Worm (Caenorhabditis elegans) whole organism, early embryonic: ENCODE results near the gene egg-2.

ENCODE experiments used
- B0310.2 ChIP-seq: sonication (generic microtip); optimal IDR thresholded peaks from 2 replicates; lab custom pipeline; 2016; ENCODE audit warnings: mild to moderate bottlenecking, missing genetic modification characterization, missing compliant biosample characterization
- F13C5.2 ChIP-seq: sonication (generic microtip); optimal IDR thresholded peaks from 2 replicates; lab custom pipeline; 2017; ENCODE audit warnings: mild to moderate bottlenecking, missing genetic modification characterization, inconsistent platforms, missing compliant biosample characterization
- aly-1 ChIP-seq: sonication (generic microtip); optimal IDR thresholded peaks from 2 replicates; lab custom pipeline; 2016; ENCODE audit warnings: missing genetic modification characterization, missing compliant biosample characterization
- ama-1 ChIP-seq: fragments of 150-350 bp; optimal IDR thresholded peaks from 2 replicates; lab custom pipeline; 2014
- ceh-13 ChIP-seq: fragments of 200-800 bp; sonication (Bioruptor generic); optimal IDR thresholded peaks from 2 replicates; lab custom pipeline; 2018; ENCODE audit warnings: mild to moderate bottlenecking, missing genetic modification characterization, missing compliant biosample characterization
- ceh-36 ChIP-seq: sonication (generic microtip); optimal IDR thresholded peaks from 2 replicates; lab custom pipeline; 2016; ENCODE audit warnings: missing genetic modification characterization, inconsistent platforms, missing compliant biosample characterization
- ets-7 ChIP-seq: sonication (generic microtip); optimal IDR thresholded peaks from 2 replicates; lab custom pipeline; 2016; ENCODE audit warnings: missing genotype, missing genetic modification characterization, missing compliant biosample characterization
- flt-1 ChIP-seq: fragments of 200-800 bp; sonication (Bioruptor generic); IDR thresholded peaks from 2 replicates; pipeline ENCODE4 v1.3.6; 2022; ENCODE audit warnings: missing genetic modification characterization, missing compliant biosample characterization
- hmbx-1 ChIP-seq: sonication (generic microtip); optimal IDR thresholded peaks from 2 replicates; lab custom pipeline; 2016; ENCODE audit warnings: mild to moderate bottlenecking, missing genetic modification characterization, missing compliant biosample characterization
- hmg-4 ChIP-seq: fragments of 200-800 bp; sonication (Bioruptor generic); optimal IDR thresholded peaks from 2 replicates; lab custom pipeline; 2018; ENCODE audit warnings: mild to moderate bottlenecking, missing genetic modification characterization, missing compliant biosample characterization
- hnd-1 ChIP-seq: sonication (generic microtip); optimal IDR thresholded peaks from 2 replicates; lab custom pipeline; 2016; ENCODE audit warnings: missing genetic modification characterization, missing compliant biosample characterization
- pes-1 ChIP-seq: fragments of 200-800 bp; sonication (Bioruptor generic); IDR thresholded peaks from 2 replicates; pipeline ENCODE4 v1.3.6; 2022; ENCODE audit warnings: missing genetic modification reagents, missing genetic modification characterization, missing compliant biosample characterization
- scrt-1 ChIP-seq: fragments of 200-800 bp; sonication (Bioruptor generic); IDR thresholded peaks from 2 replicates; pipeline ENCODE4 v1.3.6; 2022; ENCODE audit warnings: missing genetic modification characterization, missing compliant biosample characterization
- sea-1 ChIP-seq: fragments of 200-800 bp; sonication (Bioruptor generic); conservative IDR thresholded peaks from 2 replicates; pipeline ENCODE4 v1.3.6; 2022; ENCODE audit warnings: missing genetic modification characterization, missing compliant biosample characterization
- tbx-11 ChIP-seq: fragments of 200-800 bp; sonication (Bioruptor generic); IDR thresholded peaks from 2 replicates; pipeline ENCODE4 v1.3.6; 2022; ENCODE audit warnings: missing genetic modification characterization, missing compliant biosample characterization
- tbx-37 ChIP-seq: fragments of 200-800 bp; sonication (Bioruptor generic); conservative IDR thresholded peaks from 2 replicates; pipeline ENCODE4 v1.3.6; 2022; ENCODE audit warnings: missing genetic modification reagents, missing genetic modification characterization, missing compliant biosample characterization
- tra-4 ChIP-seq: sonication (generic microtip); optimal IDR thresholded peaks from 2 replicates; lab custom pipeline; 2017; ENCODE audit warnings: missing genetic modification characterization, missing compliant biosample characterization

egg-2 gene

ce11 chrIII:7076386-7076785, 16.0 kb upstream of the egg-2 start, which contains the start of gene ZK418.13:
TSS of gene ZK418.13 (minus strand) at chrIII:7076486.
- TF ChIP-seq hnd-1 (tag; lab: Kevin White, UChicago): no peak
- TF ChIP-seq B0310.2 (tag; lab: Kevin White, UChicago): no peak
- TF ChIP-seq F13C5.2: no peak

ce11 chrIII:7073801-7074386, 13.5 kb upstream of the egg-2 start, which contains the start of gene ZK418.5:
TSS of gene ZK418.5 (minus strand) at chrIII:7073851.
- TF ChIP-seq hnd-1 (tag; lab: Kevin White, UChicago) (no peak), F13C5.2 (peak; percentile 60), ama-1 (lab: Kevin White, UChicago) (no peak), ceh-36 (tag; lab: Kevin White, UChicago) (no peak)

- no peak for TF ChIP-seq pes-1
- TF ChIP-seq tra-4 (tag; lab: Kevin White, UChicago): no peak
- no peak for TF ChIP-seq hnd-1 (tag; lab: Kevin White, UChicago)
- no peak for TF ChIP-seq ceh-36 (tag; lab: Kevin White, UChicago)
- no peak for TF ChIP-seq hmg-4 (GFP tag; lab: Kevin White, UChicago)
- no peak for TF ChIP-seq ets-7 (tag; lab: Kevin White, UChicago)
- no peak for TF ChIP-seq scrt-1 (GFP tag; lab: Robert Waterston, UW)
- no peak for TF ChIP-seq flt-1 (GFP tag; lab: Robert Waterston, UW)
- TF ChIP-seq B0310.2 (tag; lab: Kevin White, UChicago): no peak
- no peak for TF ChIP-seq tbx-37
- no peak for TF ChIP-seq hmbx-1
- no peak for TF ChIP-seq ama-1 (lab: Kevin White, UChicago)
- TF ChIP-seq aly-1 (tag; lab: Kevin White, UChicago): no peak
- TF ChIP-seq tbx-11 (GFP tag; lab: Robert Waterston, UW): no peak
- TF ChIP-seq sea-1 (GFP tag; lab: Robert Waterston, UW): no peak
- TF ChIP-seq F13C5.2: no peak
- TF ChIP-seq ceh-13 (GFP tag; lab: Kevin White, UChicago): no peak
Observed at ce11 chrIII:7072452-7072851, 12.1 kb upstream of the egg-2 start, which contains the start of gene lin-37. TSS of gene lin-37 (minus strand) at chrIII:7072552.

ce11 chrIII:7069981-7070380, 9.6 kb upstream of the egg-2 start, which contains the start of gene tmem-17:
TSS of gene tmem-17 (plus strand) at chrIII:7070281.
- TF ChIP-seq hmg-4 (GFP tag; lab: Kevin White, UChicago) (no peak), hmbx-1 (no peak), aly-1 (tag; lab: Kevin White, UChicago) (no peak)

- TF ChIP-seq hmbx-1 (no peak), ceh-13 (GFP tag; lab: Kevin White, UChicago) (no peak), sea-1 (GFP tag; lab: Robert Waterston, UW) (no peak), tra-4 (tag; lab: Kevin White, UChicago) (no peak), ama-1 (lab: Kevin White, UChicago) (no peak), ets-7 (tag; lab: Kevin White, UChicago) (no peak), tbx-11 (GFP tag; lab: Robert Waterston, UW) (no peak), tbx-37 (no peak), hnd-1 (tag; lab: Kevin White, UChicago) (no peak), B0310.2 (tag; lab: Kevin White, UChicago) (no peak), flt-1 (GFP tag; lab: Robert Waterston, UW) (no peak), hmg-4 (GFP tag; lab: Kevin White, UChicago) (no peak), aly-1 (tag; lab: Kevin White, UChicago) (no peak)
Observed at ce11 chrIII:7068520-7069113, 8.2 kb upstream of the egg-2 start, which contains the start of the genes ubc-18 and R01H2.8. TSS of gene ubc-18 (minus strand) at chrIII:7068570. TSS of gene R01H2.8 (plus strand) at chrIII:7069063.

- TF ChIP-seq ets-7 (tag; lab: Kevin White, UChicago) (no peak), F13C5.2 (no peak), ceh-13 (GFP tag; lab: Kevin White, UChicago) (no peak), tbx-11 (GFP tag; lab: Robert Waterston, UW) (no peak), ama-1 (lab: Kevin White, UChicago) (no peak), hmbx-1 (no peak), tra-4 (tag; lab: Kevin White, UChicago) (no peak), scrt-1 (GFP tag; lab: Robert Waterston, UW) (no peak), hmg-4 (GFP tag; lab: Kevin White, UChicago) (no peak), ceh-36 (tag; lab: Kevin White, UChicago) (no peak), hnd-1 (tag; lab: Kevin White, UChicago) (no peak), B0310.2 (tag; lab: Kevin White, UChicago) (no peak), sea-1 (GFP tag; lab: Robert Waterston, UW) (no peak), aly-1 (tag; lab: Kevin White, UChicago) (no peak), tbx-37 (no peak), pes-1 (no peak), flt-1 (GFP tag; lab: Robert Waterston, UW) (no peak)
Observed at ce11 chrIII:7067385-7067896, 7.1 kb upstream of the egg-2 start, which contains the start of gene ger-1. TSS of gene ger-1 (minus strand) at chrIII:7067477.

ce11 chrIII:7064185-7064584, 3.8 kb upstream of the egg-2 start, which contains the start of gene R01H2.4:
TSS of gene R01H2.4 (minus strand) at chrIII:7064285.
- no peak for TF ChIP-seq tra-4 (tag; lab: Kevin White, UChicago)
- TF ChIP-seq B0310.2 (tag; lab: Kevin White, UChicago): no peak
- no peak for TF ChIP-seq pes-1
- TF ChIP-seq ceh-36 (tag; lab: Kevin White, UChicago): no peak
- no peak for TF ChIP-seq sea-1 (GFP tag; lab: Robert Waterston, UW)
- no peak for TF ChIP-seq ceh-13 (GFP tag; lab: Kevin White, UChicago)
- TF ChIP-seq scrt-1 (GFP tag; lab: Robert Waterston, UW): no peak
- TF ChIP-seq hmg-4 (GFP tag; lab: Kevin White, UChicago): no peak
- no peak for TF ChIP-seq ama-1 (lab: Kevin White, UChicago)
